Worm (Caenorhabditis elegans) whole organism, young adult: Measurements from ENCODE around the gene Y45G5AM.6.

Experiments
- C06A6.2 ChIP-seq: fragments of 200-800 bp; sonication (Bioruptor generic); conservative IDR thresholded peaks from 2 replicates; pipeline ENCODE4 v1.3.6; 2022; ENCODE audit warnings: missing genetic modification characterization, missing compliant biosample characterization
- C17E4.6 ChIP-seq: fragments of 200-800 bp; sonication (Bioruptor generic); IDR thresholded peaks from 2 replicates; pipeline ENCODE4 v1.3.6; 2022; ENCODE audit warnings: missing genetic modification reagents, missing genetic modification characterization, missing compliant biosample characterization
- F10E7.11 ChIP-seq: sonication (generic microtip); optimal IDR thresholded peaks from 2 replicates; lab custom pipeline; 2017; ENCODE audit warnings: mild to moderate bottlenecking, missing genetic modification characterization, moderate library complexity, missing compliant biosample characterization
- F23B12.7 ChIP-seq: sonication (generic microtip); optimal IDR thresholded peaks from 2 replicates; lab custom pipeline; 2017; ENCODE audit warnings: missing genetic modification characterization, mild to moderate bottlenecking, missing compliant biosample characterization, antibody characterized with exemption, moderate library complexity; ENCODE audit not compliant: insufficient read depth
- F33H1.4 ChIP-seq: fragments of 200-800 bp; sonication (Bioruptor generic); IDR thresholded peaks from 2 replicates; pipeline ENCODE4 v1.3.6; 2022; ENCODE audit warnings: missing genetic modification reagents, missing genetic modification characterization, missing compliant biosample characterization
- F39B2.1 ChIP-seq: fragments of 200-800 bp; sonication (Bioruptor generic); IDR thresholded peaks from 2 replicates; pipeline ENCODE4 v1.3.6; 2022; ENCODE audit warnings: missing genetic modification reagents, missing genetic modification characterization, missing compliant biosample characterization
- F49E8.2 ChIP-seq: sonication (generic microtip); optimal IDR thresholded peaks from 3 replicates; lab custom pipeline; 2017; ENCODE audit warnings: missing genetic modification characterization, mild to moderate bottlenecking, missing compliant biosample characterization, antibody characterized with exemption, moderate library complexity; ENCODE audit not compliant: insufficient read depth
- F55B11.4 ChIP-seq: sonication (generic microtip); optimal IDR thresholded peaks from 2 replicates; lab custom pipeline; 2016; ENCODE audit warnings: missing compliant biosample characterization, missing genetic modification characterization, borderline replicate concordance; ENCODE audit not compliant: insufficient read depth
- F57C9.4 ChIP-seq: sonication (generic microtip); optimal IDR thresholded peaks from 2 replicates; lab custom pipeline; 2017; ENCODE audit warnings: mild to moderate bottlenecking, missing genetic modification characterization, missing compliant biosample characterization
- K11D2.4 ChIP-seq: fragments of 200-800 bp; sonication (Bioruptor generic); IDR thresholded peaks from 2 replicates; pipeline ENCODE4 v1.3.6; 2022; ENCODE audit warnings: missing genetic modification reagents, missing genetic modification characterization, missing compliant biosample characterization
- K12H6.12 ChIP-seq: fragments of 200-800 bp; sonication (Bioruptor generic); optimal IDR thresholded peaks from 2 replicates; lab custom pipeline; 2018; ENCODE audit warnings: mild to moderate bottlenecking, missing genetic modification characterization, missing compliant biosample characterization
- Y56A3A.18 ChIP-seq: fragments of 200-800 bp; sonication (Bioruptor generic); IDR thresholded peaks from 2 replicates; pipeline ENCODE4 v1.3.6; 2022; ENCODE audit warnings: missing genetic modification reagents, missing genetic modification characterization, missing compliant biosample characterization
- ZK185.1 ChIP-seq: sonication (generic microtip); optimal IDR thresholded peaks from 2 replicates; lab custom pipeline; 2016; ENCODE audit warnings: mild to moderate bottlenecking, missing genetic modification characterization, missing compliant biosample characterization; ENCODE audit not compliant: poor library complexity, severe bottlenecking
- akir-1 ChIP-seq: fragments of 200-800 bp; sonication (Bioruptor generic); optimal IDR thresholded peaks from 2 replicates; lab custom pipeline; 2018; ENCODE audit warnings: mild to moderate bottlenecking, missing genetic modification characterization, moderate library complexity, missing compliant biosample characterization
- athp-1 ChIP-seq: sonication (generic microtip); optimal IDR thresholded peaks from 2 replicates; lab custom pipeline; 2017; ENCODE audit warnings: mild to moderate bottlenecking, missing genetic modification characterization, missing compliant biosample characterization
- bed-1 ChIP-seq: fragments of 200-800 bp; sonication (Bioruptor generic); IDR thresholded peaks from 2 replicates; pipeline ENCODE4 v1.3.6; 2022; ENCODE audit warnings: missing genetic modification reagents, missing genetic modification characterization, missing compliant biosample characterization
- bed-2 ChIP-seq: fragments of 200-800 bp; sonication (Bioruptor generic); IDR thresholded peaks from 2 replicates; pipeline ENCODE4 v1.3.6; 2022; ENCODE audit warnings: missing genetic modification reagents, missing genetic modification characterization, missing compliant biosample characterization
- ccch-3 ChIP-seq: fragments of 200-800 bp; sonication (Bioruptor generic); optimal IDR thresholded peaks from 2 replicates; lab custom pipeline; 2018; ENCODE audit warnings: mild to moderate bottlenecking, missing genetic modification characterization, missing compliant biosample characterization
- ceh-40 ChIP-seq: fragments of 200-800 bp; sonication (Bioruptor generic); IDR thresholded peaks from 2 replicates; pipeline ENCODE4 v1.3.6; 2022; ENCODE audit warnings: missing genetic modification characterization, missing compliant biosample characterization
- ceh-58 ChIP-seq: fragments of 200-800 bp; sonication (Bioruptor generic); IDR thresholded peaks from 2 replicates; pipeline ENCODE4 v1.3.6; 2022; ENCODE audit warnings: missing genetic modification characterization, missing compliant biosample characterization
- ceh-79 ChIP-seq: sonication (generic microtip); optimal IDR thresholded peaks from 2 replicates; lab custom pipeline; 2017; ENCODE audit warnings: mild to moderate bottlenecking, missing genetic modification characterization, missing compliant biosample characterization
- dpff-1 ChIP-seq: sonication (generic microtip); optimal IDR thresholded peaks from 2 replicates; lab custom pipeline; 2017; ENCODE audit warnings: mild to moderate bottlenecking, missing genetic modification characterization, missing compliant biosample characterization
- dpl-1 ChIP-seq: fragments of 150-350 bp; optimal IDR thresholded peaks from 2 replicates; lab custom pipeline; 2014; ENCODE audit warnings: missing biosample characterization, missing genetic modification reagents, missing genetic modification characterization
- efl-1 ChIP-seq: fragments of 150-350 bp; optimal IDR thresholded peaks from 2 replicates; lab custom pipeline; 2014; ENCODE audit warnings: missing biosample characterization, missing genetic modification reagents, missing genetic modification characterization
- egrh-3 ChIP-seq: fragments of 200-800 bp; sonication (Bioruptor generic); IDR thresholded peaks from 2 replicates; pipeline ENCODE4 v1.3.6; 2022; ENCODE audit warnings: missing genetic modification reagents, missing genetic modification characterization, missing compliant biosample characterization
- ets-4 ChIP-seq: fragments of 200-800 bp; sonication (Bioruptor generic); optimal IDR thresholded peaks from 2 replicates; lab custom pipeline; 2018; ENCODE audit warnings: mild to moderate bottlenecking, missing genetic modification characterization, missing compliant biosample characterization
- fkh-3 ChIP-seq: sonication (generic microtip); optimal IDR thresholded peaks from 2 replicates; lab custom pipeline; 2016; ENCODE audit warnings: mild to moderate bottlenecking, missing genetic modification characterization, missing compliant biosample characterization
- hlh-12 ChIP-seq: sonication (generic microtip); optimal IDR thresholded peaks from 2 replicates; lab custom pipeline; 2016; ENCODE audit warnings: missing genetic modification characterization, missing compliant biosample characterization
- hrde-1 ChIP-seq: sonication (generic microtip); optimal IDR thresholded peaks from 2 replicates; lab custom pipeline; 2016; ENCODE audit warnings: missing genetic modification characterization, mild to moderate bottlenecking, missing compliant biosample characterization, moderate library complexity, missing genotype, missing genetic modification reagents, borderline replicate concordance
- lag-1 ChIP-seq: fragments of 200-800 bp; sonication (Bioruptor generic); IDR thresholded peaks from 2 replicates; pipeline ENCODE4 v1.3.6; 2022; ENCODE audit warnings: missing genetic modification reagents, missing genetic modification characterization, missing compliant biosample characterization
- let-607 ChIP-seq, 2 experiments: fragments of 200-800 bp in 1 of 2; sonication (Bioruptor generic) in 1 of 2; sonication (generic microtip) in 1 of 2; optimal IDR thresholded peaks; 2 replicates each; lab custom pipeline; 2016 to 2018; ENCODE audit warnings: mild to moderate bottlenecking in 2 of 2, missing compliant biosample characterization in 2 of 2, missing genetic modification characterization in 2 of 2, moderate library complexity in 2 of 2, missing genotype in 1 of 2
- lin-40 ChIP-seq: sonication (generic microtip); optimal IDR thresholded peaks from 2 replicates; lab custom pipeline; 2016; ENCODE audit warnings: missing genetic modification characterization, mild to moderate bottlenecking, missing compliant biosample characterization, missing genotype, missing genetic modification reagents
- madf-6 ChIP-seq: fragments of 200-800 bp; sonication (Bioruptor generic); IDR thresholded peaks from 2 replicates; pipeline ENCODE4 v1.3.6; 2022; ENCODE audit warnings: missing genetic modification reagents, missing genetic modification characterization, missing compliant biosample characterization
- madf-8 ChIP-seq: fragments of 200-800 bp; sonication (Bioruptor generic); conservative IDR thresholded peaks from 2 replicates; pipeline ENCODE4 v1.3.6; 2022; ENCODE audit warnings: missing genetic modification reagents, missing genetic modification characterization, missing compliant biosample characterization
- mel-28 ChIP-seq: sonication (generic microtip); optimal IDR thresholded peaks from 2 replicates; lab custom pipeline; 2016; ENCODE audit warnings: borderline replicate concordance, mild to moderate bottlenecking, missing genetic modification characterization, missing compliant biosample characterization
- nfya-2 ChIP-seq: fragments of 200-800 bp; sonication (Bioruptor generic); IDR thresholded peaks from 2 replicates; pipeline ENCODE4 v1.3.6; 2022; ENCODE audit warnings: missing genetic modification reagents, missing genetic modification characterization, missing compliant biosample characterization
- nfyb-1 ChIP-seq: fragments of 200-800 bp; sonication (Bioruptor generic); IDR thresholded peaks from 2 replicates; pipeline ENCODE4 v1.3.6; 2022; ENCODE audit warnings: missing genetic modification reagents, missing genetic modification characterization, missing compliant biosample characterization
- nhr-27 ChIP-seq: fragments of 200-800 bp; sonication (Bioruptor generic); optimal IDR thresholded peaks from 2 replicates; lab custom pipeline; 2018; ENCODE audit warnings: mild to moderate bottlenecking, missing genetic modification characterization, moderate library complexity, missing compliant biosample characterization
- snpc-1.1 ChIP-seq: sonication (generic microtip); optimal IDR thresholded peaks from 2 replicates; lab custom pipeline; 2017; ENCODE audit warnings: missing genetic modification characterization, mild to moderate bottlenecking, missing compliant biosample characterization, antibody characterized with exemption, moderate library complexity, missing genotype, missing genetic modification reagents; ENCODE audit not compliant: insufficient read depth
- snpc-3.4 ChIP-seq: sonication (generic microtip); optimal IDR thresholded peaks from 2 replicates; lab custom pipeline; 2017; ENCODE audit warnings: missing genetic modification characterization, mild to moderate bottlenecking, missing compliant biosample characterization, antibody characterized with exemption, moderate library complexity, missing genotype, missing genetic modification reagents
- snpc-4 ChIP-seq, 5 experiments: fragments of 150-350 bp in 1 of 5; sonication (generic microtip) in 4 of 5; optimal IDR thresholded peaks; 2 replicates each; lab custom pipeline; 2014 to 2018; ENCODE audit warnings: missing genetic modification characterization in 5 of 5, missing biosample characterization in 3 of 5, antibody characterized with exemption in 2 of 5, mild to moderate bottlenecking in 2 of 5, missing compliant biosample characterization in 2 of 5, missing genotype in 2 of 5, moderate library complexity in 2 of 5, missing genetic modification reagents in 1 of 5
- tlf-1 ChIP-seq: fragments of 200-800 bp; sonication (Bioruptor generic); optimal IDR thresholded peaks from 2 replicates; lab custom pipeline; 2018; ENCODE audit warnings: mild to moderate bottlenecking, missing genetic modification characterization, missing compliant biosample characterization
- unc-62 ChIP-seq: fragments of 150-350 bp; optimal IDR thresholded peaks from 2 replicates; lab custom pipeline; 2014; ENCODE audit warnings: missing biosample characterization, missing genetic modification reagents, missing genetic modification characterization
- zim-3 ChIP-seq: sonication (generic microtip); optimal IDR thresholded peaks from 2 replicates; lab custom pipeline; 2017; ENCODE audit warnings: mild to moderate bottlenecking, missing genetic modification characterization, moderate library complexity, missing compliant biosample characterization
- ztf-18 ChIP-seq: sonication (generic microtip); optimal IDR thresholded peaks from 2 replicates; lab custom pipeline; 2016; ENCODE audit warnings: missing genotype, mild to moderate bottlenecking, missing genetic modification characterization, missing compliant biosample characterization
- ztf-22 ChIP-seq: fragments of 200-800 bp; sonication (Bioruptor generic); optimal IDR thresholded peaks from 2 replicates; lab custom pipeline; 2018; ENCODE audit warnings: mild to moderate bottlenecking, missing genetic modification characterization, moderate library complexity, missing compliant biosample characterization
- ztf-28 ChIP-seq: fragments of 200-800 bp; sonication (Bioruptor generic); IDR thresholded peaks from 2 replicates; pipeline ENCODE4 v1.3.6; 2022; ENCODE audit warnings: missing genetic modification reagents, missing genetic modification characterization, missing compliant biosample characterization

The Y45G5AM.6 gene

DNA sequence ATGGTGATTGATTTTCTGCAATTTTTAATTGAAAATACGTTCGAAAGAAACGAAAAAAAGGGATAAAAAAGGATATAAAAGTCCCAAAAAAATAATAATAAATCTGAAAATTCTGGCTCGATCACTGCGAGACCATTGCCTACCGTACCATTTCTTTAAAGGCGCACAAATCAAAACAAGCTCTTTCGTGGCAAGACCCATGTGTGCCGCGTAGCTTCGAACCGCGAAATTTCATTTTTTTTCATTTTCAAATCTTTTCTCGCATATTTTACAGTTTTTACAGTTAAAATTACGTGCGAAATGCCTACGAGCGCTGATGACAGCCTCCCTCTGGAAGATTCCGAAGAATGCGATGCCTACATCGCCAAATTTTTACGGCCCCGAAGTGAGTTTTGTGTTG lies 23.5 kb upstream of the Y45G5AM.6 start, which contains the start of the genes coh-4 and pid-5:
TSS of gene coh-4 (minus strand) at position 17 of the 400 bp plus-strand sequence.
TSS of gene pid-5 (plus strand) at position 259 of the 400 bp plus-strand sequence.
- TF ChIP-seq F39B2.1 (GFP tag; lab: Robert Waterston, UW): no peak
- TF ChIP-seq hlh-12 (tag; lab: Kevin White, UChicago): no peak
- TF ChIP-seq ccch-3 (GFP tag; lab: Kevin White, UChicago): no peak
- TF ChIP-seq K12H6.12: no peak
- no peak for TF ChIP-seq mel-28 (tag; lab: Kevin White, UChicago)
- TF ChIP-seq snpc-4 (GFP tag; optimal IDR thresholded peaks at IDR 0.05; lab: Kevin White, UChicago): peak; percentile 44
- TF ChIP-seq snpc-4 (tag; optimal IDR thresholded peaks at IDR 0.05; lab: Kevin White, UChicago): peak in 2 of 4 experiments; percentile 57 to 66
- TF ChIP-seq nfyb-1: peak; percentile 63
- TF ChIP-seq F10E7.11 (tag; lab: Kevin White, UChicago): no peak
- TF ChIP-seq egrh-3 (GFP tag; lab: Robert Waterston, UW): no peak
- no peak for TF ChIP-seq let-607 (tag; optimal IDR thresholded peaks at IDR 0.05; lab: Kevin White, UChicago)
- TF ChIP-seq lag-1: no peak
- TF ChIP-seq madf-8 (GFP tag; lab: Robert Waterston, UW): peak; percentile 95
- TF ChIP-seq tlf-1 (GFP tag; lab: Kevin White, UChicago): peak; percentile 75
- no peak for TF ChIP-seq nhr-27 (tag; lab: Kevin White, UChicago)
- TF ChIP-seq efl-1 (GFP tag; lab: Kevin White, UChicago): peak; percentile 98
- no peak for TF ChIP-seq ztf-18 (tag; lab: Kevin White, UChicago)
- TF ChIP-seq zim-3 (tag; lab: Kevin White, UChicago): no peak
- TF ChIP-seq ZK185.1 (tag; lab: Kevin White, UChicago): no peak
- TF ChIP-seq Y56A3A.18: no peak
- no peak for TF ChIP-seq F55B11.4 (tag; lab: Kevin White, UChicago)
- no peak for TF ChIP-seq C06A6.2
- TF ChIP-seq nfya-2 (GFP tag; lab: Robert Waterston, UW): no peak
- peak; percentile 92 for TF ChIP-seq dpl-1 (GFP tag; lab: Kevin White, UChicago)
- peak; percentile 68; the same call in 1 of the 2 replicates for TF ChIP-seq ztf-28
- TF ChIP-seq bed-1 (GFP tag; lab: Robert Waterston, UW): no peak
- peak; percentile 23 for TF ChIP-seq athp-1 (tag; lab: Kevin White, UChicago)
- TF ChIP-seq F57C9.4: no peak
- TF ChIP-seq ceh-79 (tag; lab: Kevin White, UChicago): no peak
- peak; percentile 36 for TF ChIP-seq F23B12.7 (tag; lab: Kevin White, UChicago)
- TF ChIP-seq bed-2 (GFP tag; lab: Robert Waterston, UW): no peak
- peak; percentile 99 for TF ChIP-seq madf-6 (GFP tag; lab: Robert Waterston, UW)
- peak; percentile 61; the same call in 1 of the 2 replicates for TF ChIP-seq C17E4.6
- TF ChIP-seq hrde-1: peak; percentile 22
- TF ChIP-seq snpc-3.4: peak; percentile 94
- no peak for TF ChIP-seq ets-4 (GFP tag; lab: Kevin White, UChicago)
- no peak for TF ChIP-seq ceh-40 (GFP tag; lab: Robert Waterston, UW)
- TF ChIP-seq ceh-58 (GFP tag; lab: Robert Waterston, UW): no peak
- peak; percentile 58 for TF ChIP-seq snpc-1.1
- no peak for TF ChIP-seq unc-62 (GFP tag; lab: Kevin White, UChicago)
- TF ChIP-seq lin-40 (tag; lab: Kevin White, UChicago): no peak
- TF ChIP-seq ztf-22 (GFP tag; lab: Kevin White, UChicago): no peak
- no peak for TF ChIP-seq dpff-1 (tag; lab: Kevin White, UChicago)
- no peak for TF ChIP-seq akir-1 (GFP tag; lab: Kevin White, UChicago)
- TF ChIP-seq fkh-3 (tag; lab: Kevin White, UChicago): no peak
- TF ChIP-seq F33H1.4: peak; percentile 99
- peak; percentile 83 for TF ChIP-seq F49E8.2 (tag; lab: Kevin White, UChicago)
- no peak for TF ChIP-seq K11D2.4 (GFP tag; lab: Robert Waterston, UW)
